Fruit fly (Drosophila melanogaster) Kc167 (cell line): ENCODE data around the gene CG15153.

ENCODE experiments used
- Myc ChIP-seq: fragments of >200 bp; optimal IDR thresholded peaks from 2 replicates; lab custom pipeline; 2017; ENCODE audit warnings: missing external identifiers
- Sin3A ChIP-seq: fragments of >200 bp; optimal IDR thresholded peaks from 2 replicates; lab custom pipeline; 2018; ENCODE audit warnings: missing external identifiers
- h ChIP-seq: fragments of >200 bp; optimal IDR thresholded peaks from 3 replicates; lab custom pipeline; 2018; ENCODE audit warnings: missing external identifiers
- insv ChIP-seq: fragments of >200 bp; optimal IDR thresholded peaks from 3 replicates; lab custom pipeline; 2018; ENCODE audit warnings: missing external identifiers
- psq ChIP-seq: fragments of >200 bp; optimal IDR thresholded peaks from 2 replicates; lab custom pipeline; 2017; ENCODE audit warnings: missing external identifiers
- ttk ChIP-seq: sonication (Bioruptor generic); optimal IDR thresholded peaks from 2 replicates; lab custom pipeline; 2017; ENCODE audit warnings: missing external identifiers

CG15153 gene

DNA sequence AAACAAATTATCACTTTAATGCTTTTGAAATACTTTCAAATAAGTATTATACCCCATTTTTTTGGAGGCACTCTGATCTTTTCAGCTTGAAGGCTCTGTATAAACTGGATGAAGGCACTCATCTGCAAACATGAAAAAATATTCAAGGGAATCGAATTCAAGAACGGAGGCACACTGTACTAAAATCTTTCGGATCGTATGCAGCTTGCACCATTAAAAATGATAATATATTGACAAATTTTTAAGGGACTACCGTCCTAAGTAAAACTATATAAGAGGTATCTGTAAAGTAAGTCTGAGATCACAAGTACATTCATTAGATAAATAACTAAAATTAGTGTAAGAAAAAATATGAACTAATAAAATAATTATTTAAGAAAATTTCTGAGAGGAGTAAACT lies 21.0 kb upstream of the CG15153 start, which contains the start of gene CG44476:
TSS of gene CG44476 (minus strand) at position 101 of the 400 bp plus-strand sequence.
- TF ChIP-seq insv (lab: Kevin White, UChicago): no peak

DNA sequence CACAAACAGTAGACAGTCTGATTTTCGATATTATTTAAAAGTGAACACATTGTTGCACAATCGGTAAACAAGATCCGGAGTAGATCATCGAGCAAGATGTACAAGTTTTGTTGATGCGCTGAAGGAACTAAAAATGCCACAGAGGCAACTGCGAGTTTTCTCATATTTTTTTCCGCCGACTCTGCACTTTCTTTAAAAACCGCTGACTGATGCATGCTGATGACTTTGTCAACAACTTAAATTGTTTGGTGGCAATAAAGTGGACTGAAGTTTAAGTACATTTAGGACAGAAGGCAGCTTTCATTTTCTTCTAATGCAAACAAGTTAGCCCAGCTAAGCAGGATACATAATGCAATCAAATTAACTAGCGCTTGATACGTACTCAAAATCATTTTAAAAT lies 20.4 kb upstream of the CG15153 start:
- TF ChIP-seq psq (lab: Kevin White, UChicago): no peak

DNA sequence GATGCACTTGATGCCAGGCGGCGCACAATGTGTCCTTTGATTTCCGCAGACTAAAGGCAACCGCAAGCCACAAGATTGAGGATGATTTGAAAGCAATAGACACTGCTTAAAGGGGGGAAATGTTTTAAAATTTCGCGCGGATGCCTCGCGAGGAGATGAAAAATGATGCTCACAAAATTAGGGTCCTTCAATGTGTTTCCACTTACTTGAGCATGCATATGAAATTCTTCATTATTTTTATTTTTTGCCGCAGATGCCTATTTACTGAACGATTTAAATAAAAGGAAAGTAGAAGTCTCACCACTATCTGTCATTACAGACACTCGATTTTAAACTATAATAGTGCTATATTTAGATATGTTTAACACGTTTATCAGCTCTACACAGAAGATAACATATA lies 4.2 kb upstream of the CG15153 start, which contains the start of gene Slc25A46b:
TSS of gene Slc25A46b (plus strand) at position 301 of the 400 bp plus-strand sequence.
- TF ChIP-seq psq (lab: Kevin White, UChicago): no peak
- TF ChIP-seq ttk (lab: Kevin White, UChicago): no peak
- no peak for TF ChIP-seq insv (lab: Kevin White, UChicago)
- no peak for TF ChIP-seq Sin3A (lab: Kevin White, UChicago)
- TF ChIP-seq h (lab: Kevin White, UChicago): no peak

DNA sequence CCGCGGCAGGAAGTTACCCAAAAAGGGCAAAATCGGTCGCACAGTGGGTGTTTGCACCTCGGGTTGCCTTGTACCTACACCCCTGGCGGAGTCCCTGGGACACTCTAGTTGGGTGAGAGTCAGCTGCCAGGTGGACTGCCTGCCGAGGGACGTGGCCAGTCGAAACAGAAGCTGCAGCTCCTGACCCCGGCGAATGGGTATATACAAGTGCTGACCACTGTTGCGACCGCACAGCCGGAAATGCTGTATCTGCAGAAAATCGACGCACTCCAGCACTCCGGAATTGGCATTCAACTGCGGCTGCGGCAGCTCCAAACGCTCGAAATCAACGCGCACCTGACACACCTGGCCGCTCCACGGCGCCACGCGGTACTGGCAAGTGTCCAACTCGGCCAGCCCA lies 351 bp downstream of the CG15153 start:
- TF ChIP-seq Myc (lab: Kevin White, UChicago) (no peak), insv (lab: Kevin White, UChicago) (no peak), psq (lab: Kevin White, UChicago) (no peak), h (lab: Kevin White, UChicago) (no peak), Sin3A (lab: Kevin White, UChicago) (no peak), ttk (lab: Kevin White, UChicago) (no peak)

DNA sequence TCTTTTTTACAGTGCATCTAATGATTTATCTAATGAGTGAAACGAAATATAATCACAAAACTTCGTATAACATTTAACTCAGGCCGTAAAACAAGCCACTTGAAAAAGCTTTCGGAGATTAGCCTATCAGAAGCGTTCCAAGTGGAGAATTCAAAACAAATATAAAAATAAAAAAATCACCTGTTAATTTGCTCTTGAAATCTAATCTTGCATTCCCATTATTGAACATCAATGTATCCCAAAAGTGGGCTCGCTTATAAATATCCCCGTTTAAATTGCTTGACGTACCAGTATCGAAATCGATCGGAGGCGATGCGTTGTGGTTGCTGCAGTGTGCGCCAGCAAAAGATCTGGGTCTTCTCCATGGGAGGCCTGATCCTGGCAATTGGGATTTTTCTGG lies 8.1 kb downstream of the CG15153 start, which contains the start of gene CG31741:
TSS of gene CG31741 (plus strand) at position 301 of the 400 bp plus-strand sequence.
- no peak for TF ChIP-seq insv (lab: Kevin White, UChicago)
- no peak for TF ChIP-seq Sin3A (lab: Kevin White, UChicago)
- TF ChIP-seq ttk (lab: Kevin White, UChicago): no peak
- no peak for TF ChIP-seq h (lab: Kevin White, UChicago)
- TF ChIP-seq Myc (lab: Kevin White, UChicago): no peak
- no peak for TF ChIP-seq psq (lab: Kevin White, UChicago)

DNA sequence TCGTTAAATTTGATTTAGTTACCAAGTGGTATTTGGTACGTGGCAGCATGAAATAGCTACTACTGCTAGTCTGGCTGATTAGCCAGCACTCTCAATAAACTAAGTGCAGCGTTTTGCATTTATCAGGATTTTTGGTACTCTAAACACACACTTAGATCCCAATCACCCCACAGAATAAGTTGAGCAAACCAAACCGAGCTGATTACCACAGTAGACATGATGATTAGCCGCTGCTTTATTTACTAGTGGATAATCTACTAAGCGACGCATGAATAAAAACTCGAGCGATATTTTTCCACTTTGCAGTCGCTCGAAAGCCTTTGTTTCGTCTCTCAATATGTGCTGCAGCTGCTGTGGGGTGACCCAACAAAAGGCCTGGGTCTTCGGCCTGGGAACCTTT lies 10.7 kb downstream of the CG15153 start, which contains the start of gene ninaD:
TSS of gene ninaD (plus strand) at position 301 of the 400 bp plus-strand sequence.
- TF ChIP-seq psq (lab: Kevin White, UChicago): no peak
- TF ChIP-seq insv (lab: Kevin White, UChicago): no peak
- TF ChIP-seq ttk (lab: Kevin White, UChicago): no peak
- no peak for TF ChIP-seq Sin3A (lab: Kevin White, UChicago)
- no peak for TF ChIP-seq h (lab: Kevin White, UChicago)
- no peak for TF ChIP-seq Myc (lab: Kevin White, UChicago)

DNA sequence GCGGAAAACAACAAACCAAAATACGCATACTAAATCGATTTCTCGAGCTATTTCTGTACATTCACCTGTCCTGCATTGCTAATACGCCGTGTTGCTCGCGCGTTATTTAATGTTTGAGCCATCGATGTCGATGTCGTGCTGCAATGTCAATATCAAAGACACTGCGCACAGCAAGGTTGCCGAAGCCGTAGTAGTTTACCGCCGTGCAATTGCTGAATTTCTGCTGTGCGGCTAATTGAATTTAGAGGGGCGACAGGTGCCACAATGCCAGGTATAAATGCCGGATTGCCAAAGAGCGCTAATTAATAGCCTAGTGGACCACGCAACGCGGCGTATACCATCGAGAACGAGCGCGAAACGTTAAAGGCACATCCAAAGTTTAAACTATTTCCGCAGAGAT lies 14.1 kb downstream of the CG15153 start, which contains the start of gene Arr1:
TSS of gene Arr1 (plus strand) at position 301 of the 400 bp plus-strand sequence.
- TF ChIP-seq Myc (lab: Kevin White, UChicago): no peak
- TF ChIP-seq ttk (lab: Kevin White, UChicago): no peak
- no peak for TF ChIP-seq h (lab: Kevin White, UChicago)
- no peak for TF ChIP-seq Sin3A (lab: Kevin White, UChicago)
- no peak for TF ChIP-seq psq (lab: Kevin White, UChicago)
- TF ChIP-seq insv (lab: Kevin White, UChicago): no peak

DNA sequence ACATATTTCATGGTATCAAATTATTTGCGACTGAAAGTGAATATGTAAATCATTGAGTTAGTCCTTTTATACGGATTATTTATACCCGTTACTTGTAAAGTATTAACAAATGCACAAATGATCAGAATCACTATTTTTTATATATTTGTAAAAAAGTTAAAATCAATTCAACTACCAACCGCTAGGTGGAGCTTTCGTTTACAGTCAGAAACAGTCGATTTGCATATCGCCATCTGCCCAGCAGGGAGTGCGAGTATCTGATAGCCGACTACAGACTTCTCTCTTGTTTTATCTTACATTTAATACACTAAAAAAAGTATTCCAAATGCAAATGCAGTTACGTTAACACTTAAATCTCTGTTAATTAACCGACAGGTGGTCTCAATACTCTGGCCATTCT lies 24.8 kb downstream of the CG15153 start:
- TF ChIP-seq h (lab: Kevin White, UChicago) (no peak), psq (lab: Kevin White, UChicago) (no peak), insv (lab: Kevin White, UChicago) (no peak), Myc (lab: Kevin White, UChicago) (no peak), ttk (lab: Kevin White, UChicago) (no peak), Sin3A (lab: Kevin White, UChicago) (no peak)
